Worm (Caenorhabditis elegans) whole organism, L4/young adult: Measurements from ENCODE around the gene cyp-33C5.

Experiments used
- W03F9.2 ChIP-seq: fragments of 150-350 bp; optimal IDR thresholded peaks from 2 replicates; lab custom pipeline; 2014; ENCODE audit warnings: missing biosample characterization, missing genetic modification characterization
- dao-5 ChIP-seq: sonication (generic microtip); optimal IDR thresholded peaks from 2 replicates; lab custom pipeline; 2016; ENCODE audit warnings: missing genotype, missing genetic modification characterization, moderate library complexity, missing compliant biosample characterization
- him-1 ChIP-seq: sonication (generic microtip); optimal IDR thresholded peaks from 2 replicates; lab custom pipeline; 2016; ENCODE audit warnings: missing genotype, missing genetic modification reagents, missing genetic modification characterization, missing compliant biosample characterization

DNA sequence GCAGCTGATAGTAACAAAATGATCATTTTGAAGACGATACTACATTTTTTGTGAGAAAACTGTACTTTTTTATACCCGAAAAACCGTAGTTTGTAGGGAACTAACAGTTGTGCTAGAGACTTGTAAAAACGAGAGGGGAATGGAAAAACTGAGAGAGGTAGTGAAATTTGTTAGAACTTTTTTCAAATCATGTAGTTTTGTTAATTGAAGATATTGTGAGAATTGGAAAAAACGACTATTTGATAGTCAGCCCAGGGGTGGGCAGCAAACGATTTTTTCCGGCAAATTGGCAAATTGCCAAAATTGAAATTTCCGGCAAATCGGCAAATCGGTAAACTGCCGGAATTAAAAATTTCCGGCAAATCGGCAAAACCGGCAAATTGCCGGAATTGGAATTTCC, 4.5 kb downstream of the cyp-33C5 start, which contains the start of gene cyp-33C6:
- no peak for TF ChIP-seq W03F9.2 (tag; lab: Kevin White, UChicago)
- no peak for TF ChIP-seq him-1 (tag; lab: Kevin White, UChicago)
- TF ChIP-seq dao-5 (tag; lab: Kevin White, UChicago) = no peak
